Fruit fly (Drosophila melanogaster): Measurements from ENCODE around the gene CG4743.
A peak's percentile ranks its signal among the peaks of the same experiment; 100 is the strongest.

The CG4743 gene

DNA sequence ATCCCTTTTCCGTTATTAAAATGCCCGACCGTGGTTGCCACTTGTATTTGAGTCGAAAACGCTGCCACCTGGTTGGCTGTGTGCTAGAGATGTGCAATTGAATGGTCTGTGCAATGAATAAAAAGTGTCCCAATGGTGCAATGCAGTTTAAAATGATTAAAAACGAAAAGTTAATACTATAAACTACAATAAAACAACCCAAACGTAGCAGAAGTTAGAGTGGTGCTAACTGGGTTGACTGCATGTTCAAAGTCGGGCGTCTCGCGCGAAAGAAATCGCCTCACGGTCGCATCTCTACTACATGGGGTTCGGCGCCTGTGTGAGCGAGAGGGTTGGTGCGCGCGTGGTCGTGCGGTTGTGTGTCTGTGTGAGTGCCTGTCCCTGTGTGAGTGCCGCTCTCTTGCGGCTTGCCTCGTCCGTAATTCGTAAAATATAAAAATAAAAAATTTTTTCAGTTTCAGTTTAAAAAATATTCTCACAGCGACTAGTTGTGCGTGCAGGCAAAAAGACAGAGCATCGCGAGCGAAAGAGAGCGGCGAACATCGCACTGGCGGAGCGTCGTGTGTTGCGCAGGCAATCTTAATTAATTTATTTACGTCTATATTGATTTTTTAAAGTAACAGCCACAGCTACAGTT is 33.4 kb downstream of the CG4743 start:
- TF ChIP-seq Blimp-1 (GFP tag; optimal IDR thresholded peaks at IDR 0.05), result peak; percentile 80
- TF ChIP-seq CG12659 (GFP tag; optimal IDR thresholded peaks at IDR 0.05), result peak; percentile 95
- peak in 1 of 2 experiments; percentile 85 for TF ChIP-seq eve (GFP tag; optimal IDR thresholded peaks at IDR 0.05)
- no peak for TF ChIP-seq hth (optimal IDR thresholded peaks at IDR 0.05)
- TF ChIP-seq CG7357 (GFP tag; IDR thresholded peaks at IDR 0.05), result peak; percentile 84
- TF ChIP-seq ash1 (GFP tag; optimal IDR thresholded peaks at IDR 0.05), result peak; percentile 63
- TF ChIP-seq Bgb (GFP tag; IDR thresholded peaks at IDR 0.05; ENCODE audit: partially characterized antibody), result peak; percentile 83
- peak; percentile 96 for TF ChIP-seq CG10543 (GFP tag; optimal IDR thresholded peaks at IDR 0.05)
- TF ChIP-seq CG17359 (tag; optimal IDR thresholded peaks at IDR 0.05), result peak; percentile 84
- peak; percentile 93 for TF ChIP-seq Atf-2 (GFP tag; optimal IDR thresholded peaks at IDR 0.05)
- TF ChIP-seq CG15269 (tag; optimal IDR thresholded peaks at IDR 0.05), result peak; percentile 88
- TF ChIP-seq cato (GFP tag; optimal IDR thresholded peaks at IDR 0.05; ENCODE audit: borderline replicate concordance), result peak; percentile 91
- TF ChIP-seq dm (GFP tag; optimal IDR thresholded peaks at IDR 0.05), result peak; percentile 96
- peak; percentile 93 for TF ChIP-seq seq (GFP tag; IDR thresholded peaks at IDR 0.05)
- peak; percentile 79 for TF ChIP-seq Poxn (GFP tag; IDR thresholded peaks at IDR 0.05)
- TF ChIP-seq CG15011 (GFP tag; optimal IDR thresholded peaks at IDR 0.05), result peak; percentile 74
- peak; percentile 80 for TF ChIP-seq CG14050 (GFP tag; IDR thresholded peaks at IDR 0.05)
- peak; percentile 84 for TF ChIP-seq CG13894 (tag; optimal IDR thresholded peaks at IDR 0.05)
- TF ChIP-seq so (GFP tag; IDR thresholded peaks at IDR 0.05), result peak; percentile 89
- TF ChIP-seq zfh1 (GFP tag; IDR thresholded peaks at IDR 0.05), result peak; percentile 91
- peak; percentile 78 for TF ChIP-seq cwo (GFP tag; optimal IDR thresholded peaks at IDR 0.05)
- peak; percentile 94 for TF ChIP-seq trem (tag; optimal IDR thresholded peaks at IDR 0.05)
- TF ChIP-seq mirr (GFP tag; optimal IDR thresholded peaks at IDR 0.05), result peak; percentile 92
- TF ChIP-seq Dref (GFP tag; IDR thresholded peaks at IDR 0.05), result peak; percentile 47
- peak; percentile 78 for TF ChIP-seq CG2202 (tag; optimal IDR thresholded peaks at IDR 0.05)
- peak; percentile 79 for TF ChIP-seq CG17912 (GFP tag; optimal IDR thresholded peaks at IDR 0.05)
- TF ChIP-seq CG3847 (GFP tag; IDR thresholded peaks at IDR 0.05), result peak; percentile 96
- peak; percentile 91 for TF ChIP-seq CG11456 (GFP tag; IDR thresholded peaks at IDR 0.05)
- peak; percentile 90 for TF ChIP-seq unpg (GFP tag; optimal IDR thresholded peaks at IDR 0.05)
- peak; percentile 91 for TF ChIP-seq CG3281 (GFP tag; optimal IDR thresholded peaks at IDR 0.05)
- TF ChIP-seq CG31365 (tag; optimal IDR thresholded peaks at IDR 0.05), result peak; percentile 61
- TF ChIP-seq Camta (GFP tag; optimal IDR thresholded peaks at IDR 0.05), result peak; percentile 91
- peak; percentile 95 for TF ChIP-seq Fer1 (GFP tag; optimal IDR thresholded peaks at IDR 0.05)
- peak; percentile 72 for TF ChIP-seq ase (GFP tag; IDR thresholded peaks at IDR 0.05)
- 0 out of 2 replicates have a peak, but pooled peaks have one; percentile 21 for TF ChIP-seq CkIIα-i1 (GFP tag; IDR thresholded peaks at IDR 0.05)
- TF ChIP-seq gsb-n (tag; optimal IDR thresholded peaks at IDR 0.05), result peak; percentile 86
- TF ChIP-seq CG13287 (GFP tag; IDR thresholded peaks at IDR 0.05; ENCODE audit: partially characterized antibody), result peak; percentile 94
- TF ChIP-seq Dbx (GFP tag; IDR thresholded peaks at IDR 0.05), result peak; percentile 94
- peak; percentile 90 for TF ChIP-seq grau (tag; optimal IDR thresholded peaks at IDR 0.05)
- peak; percentile 85 for TF ChIP-seq dmrt99B (tag; optimal IDR thresholded peaks at IDR 0.05)
- peak; percentile 87 for TF ChIP-seq danr (GFP tag; IDR thresholded peaks at IDR 0.05)
- TF ChIP-seq en (GFP tag; optimal IDR thresholded peaks at IDR 0.05), result peak; percentile 83
- TF ChIP-seq CG17612 (GFP tag; IDR thresholded peaks at IDR 0.05), result peak; percentile 75; the same call in 1 of the 2 replicates
- peak; percentile 92 for TF ChIP-seq CG15514 (GFP tag; optimal IDR thresholded peaks at IDR 0.05)
- TF ChIP-seq Pdp1 (GFP tag; optimal IDR thresholded peaks at IDR 0.05), result peak; percentile 87 to 96
- TF ChIP-seq amos (GFP tag; IDR thresholded peaks at IDR 0.05; ENCODE audit: partially characterized antibody), result peak; percentile 83
- TF ChIP-seq nau (GFP tag; optimal IDR thresholded peaks at IDR 0.05), result peak; percentile 88
- peak; percentile 86 for TF ChIP-seq CG34224 (GFP tag; IDR thresholded peaks at IDR 0.05; ENCODE audit: partially characterized antibody)
- TF ChIP-seq CG4424 (GFP tag; optimal IDR thresholded peaks at IDR 0.05), result peak; percentile 88

Data from whole organism, embryonic.